Worm (Caenorhabditis elegans) whole organism, L4 larva: ENCODE data around the gene gcy-29.

Experiments used
- F26F4.8 ChIP-seq: fragments of 200-800 bp; sonication (Bioruptor generic); conservative IDR thresholded peaks from 2 replicates; pipeline ENCODE4 v1.3.6; 2022; ENCODE audit warnings: missing genetic modification characterization, missing compliant biosample characterization
- F37D6.2 ChIP-seq: sonication (generic microtip); optimal IDR thresholded peaks from 2 replicates; lab custom pipeline; 2016; ENCODE audit warnings: mild to moderate bottlenecking, missing genetic modification characterization, missing compliant biosample characterization
- F49E8.2 ChIP-seq: sonication (generic microtip); optimal IDR thresholded peaks from 2 replicates; lab custom pipeline; 2016; ENCODE audit warnings: missing compliant biosample characterization, mild to moderate bottlenecking, missing genetic modification characterization, borderline replicate concordance
- T20F7.1 ChIP-seq: fragments of 200-800 bp; sonication (Bioruptor generic); optimal IDR thresholded peaks from 2 replicates; lab custom pipeline; 2018; ENCODE audit warnings: mild to moderate bottlenecking, missing genetic modification characterization, missing compliant biosample characterization
- T26A8.4 ChIP-seq: fragments of 200-800 bp; sonication (Bioruptor generic); IDR thresholded peaks from 2 replicates; pipeline ENCODE4 v1.3.6; 2022; ENCODE audit warnings: missing genetic modification characterization, missing compliant biosample characterization
- Y105C5A.15 ChIP-seq: fragments of 200-800 bp; sonication (Bioruptor generic); IDR thresholded peaks from 2 replicates; pipeline ENCODE4 v1.3.6; 2022; ENCODE audit warnings: missing genetic modification characterization, missing compliant biosample characterization
- Y48G9A.11 ChIP-seq: fragments of 200-800 bp; sonication (Bioruptor generic); IDR thresholded peaks from 2 replicates; pipeline ENCODE4 v1.3.6; 2022; ENCODE audit warnings: missing genetic modification reagents, missing genetic modification characterization, missing compliant biosample characterization
- Y5F2A.4 ChIP-seq: fragments of 200-800 bp; sonication (Bioruptor generic); optimal IDR thresholded peaks from 2 replicates; lab custom pipeline; 2018; ENCODE audit warnings: mild to moderate bottlenecking, missing genetic modification characterization, missing compliant biosample characterization
- aha-1 ChIP-seq: fragments of 150-350 bp; peaks from one replicate; lab custom pipeline; 2014; ENCODE audit warnings: missing biosample characterization, missing genetic modification characterization
- arid-1 ChIP-seq: fragments of 200-800 bp; sonication (Bioruptor generic); conservative IDR thresholded peaks from 2 replicates; pipeline ENCODE4 v1.3.6; 2022; ENCODE audit warnings: missing genetic modification reagents, missing genetic modification characterization, missing compliant biosample characterization
- ceh-62 ChIP-seq: sonication (generic microtip); optimal IDR thresholded peaks from 2 replicates; lab custom pipeline; 2017; ENCODE audit warnings: missing biosample characterization, missing genetic modification characterization
- ceh-82 ChIP-seq: sonication (generic microtip); optimal IDR thresholded peaks from 2 replicates; lab custom pipeline; 2017; ENCODE audit warnings: missing biosample characterization, missing genetic modification characterization
- ces-1 ChIP-seq: fragments of 150-350 bp; sonication (generic microtip); optimal IDR thresholded peaks from 4 replicates; lab custom pipeline; 2014; ENCODE audit warnings: missing biosample characterization, missing genetic modification reagents, missing genetic modification characterization
- ctbp-1 ChIP-seq: fragments of 200-800 bp; sonication (Bioruptor generic); IDR thresholded peaks from 2 replicates; pipeline ENCODE4 v1.3.6; 2022; ENCODE audit warnings: missing genetic modification reagents, missing genetic modification characterization, missing compliant biosample characterization
- daf-12 ChIP-seq: fragments of 150-350 bp; optimal IDR thresholded peaks from 2 replicates; lab custom pipeline; 2014; ENCODE audit warnings: missing biosample characterization, missing genetic modification reagents, missing genetic modification characterization
- daf-8 ChIP-seq: fragments of 200-800 bp; sonication (Bioruptor generic); IDR thresholded peaks from 2 replicates; pipeline ENCODE4 v1.3.6; 2022; ENCODE audit warnings: missing genetic modification characterization, missing compliant biosample characterization
- dmd-9 ChIP-seq: fragments of 200-800 bp; sonication (Bioruptor generic); IDR thresholded peaks from 2 replicates; pipeline ENCODE4 v1.3.6; 2022; ENCODE audit warnings: missing genetic modification reagents, missing genetic modification characterization, missing compliant biosample characterization
- duxl-1 ChIP-seq: sonication (generic microtip); optimal IDR thresholded peaks from 2 replicates; lab custom pipeline; 2016; ENCODE audit warnings: mild to moderate bottlenecking, missing genetic modification characterization, moderate library complexity, missing compliant biosample characterization; ENCODE audit not compliant: poor library complexity
- egl-27 ChIP-seq: sonication (generic microtip); optimal IDR thresholded peaks from 3 replicates; lab custom pipeline; 2017; ENCODE audit warnings: missing biosample characterization, missing genetic modification reagents, missing genetic modification characterization
- egl-43 ChIP-seq: fragments of 200-800 bp; sonication (Bioruptor generic); IDR thresholded peaks from 2 replicates; pipeline ENCODE4 v1.3.6; 2022; ENCODE audit warnings: missing genetic modification reagents, missing genetic modification characterization, missing compliant biosample characterization
- fkh-10 ChIP-seq: fragments of 150-350 bp; optimal IDR thresholded peaks from 2 replicates; lab custom pipeline; 2014; ENCODE audit warnings: missing biosample characterization, missing genetic modification reagents, missing genetic modification characterization
- fos-1 ChIP-seq: fragments of 150-350 bp; optimal IDR thresholded peaks from 2 replicates; lab custom pipeline; 2014; ENCODE audit warnings: missing biosample characterization, missing genetic modification characterization
- gei-8 ChIP-seq: fragments of 200-800 bp; sonication (Bioruptor generic); optimal IDR thresholded peaks from 2 replicates; lab custom pipeline; 2018; ENCODE audit warnings: mild to moderate bottlenecking, missing genetic modification characterization, missing compliant biosample characterization
- hlh-30 ChIP-seq: sonication (generic microtip); optimal IDR thresholded peaks from 2 replicates; lab custom pipeline; 2017; ENCODE audit warnings: antibody characterized with exemption, mild to moderate bottlenecking, missing genetic modification characterization, missing compliant biosample characterization; ENCODE audit not compliant: insufficient read depth
- jun-1 ChIP-seq: fragments of 150-350 bp; optimal IDR thresholded peaks from 2 replicates; lab custom pipeline; 2014; ENCODE audit warnings: missing biosample characterization, missing genetic modification reagents, missing genetic modification characterization
- lin-38 ChIP-seq: fragments of 200-800 bp; sonication (Bioruptor generic); IDR thresholded peaks from 2 replicates; pipeline ENCODE4 v1.3.6; 2022; ENCODE audit warnings: missing genetic modification reagents, missing genetic modification characterization, missing compliant biosample characterization
- madf-9 ChIP-seq: fragments of 200-800 bp; sonication (Bioruptor generic); conservative IDR thresholded peaks from 2 replicates; pipeline ENCODE4 v1.3.6; 2022; ENCODE audit warnings: missing genetic modification reagents, missing genetic modification characterization, missing compliant biosample characterization
- mdt-29 ChIP-seq: fragments of 200-800 bp; sonication (Bioruptor generic); IDR thresholded peaks from 2 replicates; pipeline ENCODE4 v1.3.6; 2022; ENCODE audit warnings: missing genetic modification reagents, missing genetic modification characterization, missing compliant biosample characterization
- mep-1 ChIP-seq: fragments of 150-350 bp; sonication (generic microtip); optimal IDR thresholded peaks from 3 replicates; lab custom pipeline; 2014; ENCODE audit warnings: missing biosample characterization, missing genetic modification characterization
- mxl-2 ChIP-seq: fragments of 200-800 bp; sonication (Bioruptor generic); conservative IDR thresholded peaks from 2 replicates; pipeline ENCODE4 v1.3.6; 2022; ENCODE audit warnings: missing genetic modification reagents, missing genetic modification characterization, missing compliant biosample characterization
- mxl-3 ChIP-seq: fragments of 200-800 bp; sonication (Bioruptor generic); optimal IDR thresholded peaks from 2 replicates; lab custom pipeline; 2018; ENCODE audit warnings: mild to moderate bottlenecking, missing genetic modification characterization, missing compliant biosample characterization
- nhr-102 ChIP-seq: sonication (generic microtip); optimal IDR thresholded peaks from 2 replicates; lab custom pipeline; 2016; ENCODE audit warnings: mild to moderate bottlenecking, missing genetic modification characterization, moderate library complexity, missing compliant biosample characterization
- nhr-11 ChIP-seq: fragments of 150-350 bp; optimal IDR thresholded peaks from 2 replicates; lab custom pipeline; 2014; ENCODE audit warnings: missing biosample characterization, missing genetic modification characterization
- nhr-111 ChIP-seq: fragments of 200-800 bp; sonication (Bioruptor generic); optimal IDR thresholded peaks from 2 replicates; lab custom pipeline; 2018; ENCODE audit warnings: mild to moderate bottlenecking, missing genetic modification characterization, missing compliant biosample characterization
- nhr-237 ChIP-seq: sonication (generic microtip); optimal IDR thresholded peaks from 2 replicates; lab custom pipeline; 2017; ENCODE audit warnings: missing biosample characterization, missing genetic modification characterization
- nhr-28 ChIP-seq: fragments of 150-350 bp; optimal IDR thresholded peaks from 2 replicates; lab custom pipeline; 2014; ENCODE audit warnings: missing biosample characterization, missing genetic modification characterization
- nhr-41 ChIP-seq: fragments of 200-800 bp; sonication (Bioruptor generic); IDR thresholded peaks from 2 replicates; pipeline ENCODE4 v1.3.6; 2022; ENCODE audit warnings: missing genetic modification reagents, missing genetic modification characterization, missing compliant biosample characterization
- nhr-48 ChIP-seq: sonication (generic microtip); optimal IDR thresholded peaks from 2 replicates; lab custom pipeline; 2016; ENCODE audit warnings: mild to moderate bottlenecking, missing genetic modification characterization, missing compliant biosample characterization
- nhr-6 ChIP-seq: fragments of 150-350 bp; optimal IDR thresholded peaks from 2 replicates; lab custom pipeline; 2014; ENCODE audit warnings: missing biosample characterization, missing genetic modification characterization
- rbr-2 ChIP-seq: sonication (generic microtip); optimal IDR thresholded peaks from 2 replicates; lab custom pipeline; 2016; ENCODE audit warnings: missing genotype, missing genetic modification characterization, missing compliant biosample characterization
- snpc-1.2 ChIP-seq: fragments of 200-800 bp; sonication (Bioruptor generic); IDR thresholded peaks from 2 replicates; pipeline ENCODE4 v1.3.6; 2022; ENCODE audit warnings: missing genetic modification reagents, missing genetic modification characterization, missing compliant biosample characterization
- spr-1 ChIP-seq: sonication (generic microtip); optimal IDR thresholded peaks from 2 replicates; lab custom pipeline; 2016; ENCODE audit warnings: mild to moderate bottlenecking, missing genetic modification characterization, missing compliant biosample characterization
- tra-1 ChIP-seq: fragments of 200-800 bp; sonication (Bioruptor generic); IDR thresholded peaks from 2 replicates; pipeline ENCODE4 v1.3.6; 2022; ENCODE audit warnings: missing genetic modification reagents, missing genetic modification characterization, missing compliant biosample characterization
- unc-130 ChIP-seq: sonication (generic microtip); optimal IDR thresholded peaks from 2 replicates; lab custom pipeline; 2016; ENCODE audit warnings: missing genetic modification reagents, missing genetic modification characterization, missing compliant biosample characterization
- unc-62 ChIP-seq, 3 experiments: fragments of 150-350 bp in 1 of 3; sonication (generic microtip); optimal IDR thresholded peaks in 2 of 3; peaks in 1 of 3; 1 replicate in 1 of 3; 2 replicates in 2 of 3; lab custom pipeline; 2014 to 2017; ENCODE audit warnings: missing biosample characterization in 3 of 3, missing genetic modification characterization in 3 of 3, missing genetic modification reagents in 3 of 3, missing genotype in 1 of 3

The gcy-29 gene

DNA sequence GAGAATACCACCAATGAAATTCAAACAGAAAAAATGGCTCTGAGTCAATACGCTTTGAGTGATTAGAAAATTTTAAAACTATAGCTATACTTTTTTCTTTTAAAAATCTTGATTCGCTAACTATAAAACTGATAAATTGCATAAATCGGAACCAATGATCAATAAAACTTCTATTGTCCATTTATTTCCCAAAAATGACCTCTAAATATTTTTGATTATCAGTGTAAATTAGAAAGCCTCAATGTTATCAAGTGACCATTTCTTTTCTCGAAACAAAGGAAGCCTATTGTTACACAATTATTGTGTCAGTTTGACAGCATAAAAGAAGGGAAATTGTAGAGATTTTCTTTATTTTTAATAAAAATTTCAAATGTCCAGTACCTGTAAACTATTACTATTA, 48.5 kb downstream of the gcy-29 start, which contains the start of gene K10H10.4:
TSS of gene K10H10.4 (plus strand) at position 301 of the 400 bp plus-strand sequence.
- TF ChIP-seq dmd-9 (GFP tag; lab: Robert Waterston, UW) (no peak), duxl-1 (tag; lab: Kevin White, UChicago) (no peak), daf-8 (GFP tag; lab: Robert Waterston, UW) (no peak), madf-9 (GFP tag; lab: Robert Waterston, UW) (no peak), nhr-48 (no peak), mep-1 (tag; lab: Kevin White, UChicago) (no peak), spr-1 (tag; lab: Kevin White, UChicago) (no peak), fos-1 (tag; lab: Kevin White, UChicago) (no peak)

DNA sequence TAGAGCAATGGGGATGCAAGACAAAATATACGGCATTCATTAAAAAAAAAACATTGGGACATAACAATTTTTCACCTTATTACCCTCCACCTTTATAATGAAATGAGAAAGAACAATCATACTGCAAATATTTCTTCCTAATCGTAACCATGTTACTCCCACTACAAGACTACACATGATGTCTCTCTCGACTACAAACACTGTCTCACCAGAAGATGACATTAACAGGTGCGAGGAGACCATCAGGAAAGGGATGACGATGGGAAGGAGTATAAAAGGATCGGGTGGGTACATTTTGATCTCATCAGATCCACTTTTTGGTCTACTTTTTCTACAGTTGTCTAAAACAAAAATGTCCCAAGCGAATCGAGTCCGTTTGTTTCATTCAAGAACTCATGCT, 50.7 kb downstream of the gcy-29 start, which contains the start of gene dhs-8:
TSS of gene dhs-8 (plus strand) at position 179 of the 400 bp plus-strand sequence.
- no peak for TF ChIP-seq daf-8 (GFP tag; lab: Robert Waterston, UW)
- TF ChIP-seq dmd-9 (GFP tag; lab: Robert Waterston, UW) = no peak
- TF ChIP-seq aha-1 = peak; percentile 48
- no peak for TF ChIP-seq gei-8 (GFP tag; lab: Kevin White, UChicago)
- peak; percentile 9 for TF ChIP-seq hlh-30 (tag; lab: Kevin White, UChicago)
- TF ChIP-seq lin-38 (GFP tag; lab: Robert Waterston, UW) = no peak
- peak; percentile 99 for TF ChIP-seq nhr-28 (tag; lab: Kevin White, UChicago)
- no peak for TF ChIP-seq T20F7.1 (GFP tag; lab: Kevin White, UChicago)
- TF ChIP-seq duxl-1 (tag; lab: Kevin White, UChicago) = no peak
- TF ChIP-seq nhr-6 (tag; lab: Kevin White, UChicago) = no peak

DNA sequence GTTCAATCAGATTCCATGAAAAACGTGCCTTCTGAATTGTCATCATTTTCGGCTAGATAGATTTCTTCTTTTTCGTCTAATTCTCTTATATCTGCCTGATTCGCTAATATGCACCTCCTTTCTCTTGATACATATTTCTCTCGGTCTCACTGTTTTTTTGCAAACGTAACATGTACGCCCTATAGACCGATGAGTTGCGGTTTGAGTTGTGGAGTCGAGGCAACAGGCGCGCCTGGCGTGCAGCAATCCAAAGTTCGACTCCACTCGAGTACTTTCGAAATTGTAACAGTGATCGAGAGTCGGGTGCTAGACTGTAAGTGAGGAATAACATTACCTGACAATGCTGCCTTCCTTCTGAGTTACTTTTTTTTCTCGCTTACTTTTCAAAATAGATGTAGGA, 51.8 kb downstream of the gcy-29 start:
- peak; percentile 90 for TF ChIP-seq tra-1 (GFP tag; lab: Robert Waterston, UW)
- peak; percentile 78 for TF ChIP-seq F49E8.2 (tag; lab: Kevin White, UChicago)
- TF ChIP-seq fkh-10 (GFP tag; lab: Kevin White, UChicago) = no peak
- peak; percentile 99 for TF ChIP-seq aha-1
- no peak for TF ChIP-seq ces-1 (GFP tag; lab: Kevin White, UChicago)
- no peak for TF ChIP-seq jun-1 (tag; lab: Kevin White, UChicago)
- peak; percentile 87 for TF ChIP-seq nhr-48
- peak; percentile 77 for TF ChIP-seq rbr-2 (tag; lab: Kevin White, UChicago)
- peak; percentile 88 for TF ChIP-seq T26A8.4 (GFP tag; lab: Robert Waterston, UW)
- peak; percentile 87 for TF ChIP-seq arid-1 (GFP tag; lab: Robert Waterston, UW)
- TF ChIP-seq egl-43 (GFP tag; lab: Robert Waterston, UW) = peak; percentile 97
- TF ChIP-seq nhr-111 = peak; percentile 83
- peak; percentile 92 for TF ChIP-seq unc-130 (GFP tag; lab: Kevin White, UChicago)
- TF ChIP-seq nhr-6 (tag; lab: Kevin White, UChicago) = peak; percentile 75
- TF ChIP-seq ceh-82 (tag; lab: Kevin White, UChicago) = no peak
- peak; percentile 87 for TF ChIP-seq nhr-41 (GFP tag; lab: Robert Waterston, UW)
- no peak for TF ChIP-seq nhr-237 (tag; lab: Kevin White, UChicago)
- TF ChIP-seq madf-9 (GFP tag; lab: Robert Waterston, UW) = peak; percentile 79
- TF ChIP-seq F26F4.8 = peak; percentile 94
- TF ChIP-seq fos-1 (tag; lab: Kevin White, UChicago) = no peak
- TF ChIP-seq snpc-1.2 (GFP tag; lab: Robert Waterston, UW) = peak; percentile 81
- TF ChIP-seq mdt-29 (GFP tag; lab: Robert Waterston, UW) = peak; percentile 77; the same call in 1 of the 2 replicates
- no peak for TF ChIP-seq daf-12 (tag; lab: Kevin White, UChicago)
- peak; percentile 76 for TF ChIP-seq Y5F2A.4 (GFP tag; lab: Kevin White, UChicago)
- TF ChIP-seq Y105C5A.15 (GFP tag; lab: Robert Waterston, UW) = peak; percentile 86
- TF ChIP-seq nhr-11 (tag; lab: Kevin White, UChicago) = peak; percentile 55
- peak; percentile 76 for TF ChIP-seq ctbp-1 (GFP tag; lab: Robert Waterston, UW)
- peak; percentile 60 for TF ChIP-seq mxl-2 (GFP tag; lab: Robert Waterston, UW)
- peak; percentile 89 for TF ChIP-seq nhr-102 (tag; lab: Kevin White, UChicago)
- TF ChIP-seq unc-62 (GFP tag; optimal IDR thresholded peaks at IDR 0.05 in 1 of 2; lab: Kevin White, UChicago) = peak in 1 of 2 experiments; percentile 93
- no peak for TF ChIP-seq unc-62 (tag; optimal IDR thresholded peaks at IDR 0.05; lab: Kevin White, UChicago)
- no peak for TF ChIP-seq egl-27 (tag; lab: Kevin White, UChicago)
- peak; percentile 74 for TF ChIP-seq T20F7.1 (GFP tag; lab: Kevin White, UChicago)
- peak; percentile 74 for TF ChIP-seq F37D6.2 (tag; lab: Kevin White, UChicago)
- TF ChIP-seq Y48G9A.11 (GFP tag; lab: Robert Waterston, UW) = peak; percentile 81
- TF ChIP-seq mxl-3 = peak; percentile 83
- no peak for TF ChIP-seq ceh-62 (tag; lab: Kevin White, UChicago)
